Worm (Caenorhabditis elegans): ENCODE measurements around the gene rhi-1.

- TF ChIP-seq lag-1 (GFP tag; IDR thresholded peaks at IDR 0.05) (no peak), dpff-1 (tag; optimal IDR thresholded peaks at IDR 0.05) (no peak), F33H1.4 (GFP tag; IDR thresholded peaks at IDR 0.05) (no peak), ceh-40 (GFP tag; IDR thresholded peaks at IDR 0.05) (no peak), dpl-1 (GFP tag; optimal IDR thresholded peaks at IDR 0.05) (no peak), lin-26 (GFP tag; IDR thresholded peaks at IDR 0.05) (no peak), hlh-26 (GFP tag; conservative IDR thresholded peaks at IDR 0.05) (no peak), akir-1 (GFP tag; optimal IDR thresholded peaks at IDR 0.05) (no peak), cebp-2 (GFP tag; IDR thresholded peaks at IDR 0.05) (no peak), snpc-1.3 (tag; optimal IDR thresholded peaks at IDR 0.05; ENCODE audit: insufficient read depth) (no peak), F10E7.11 (tag; optimal IDR thresholded peaks at IDR 0.05) (no peak), unc-62 (GFP tag; optimal IDR thresholded peaks at IDR 0.05) (no peak), F37B4.10 (GFP tag; IDR thresholded peaks at IDR 0.05) (no peak)
Measured at ce11 chrX:4548929-4549328, 40.6 kb downstream of the rhi-1 start.
